Fruit fly (Drosophila melanogaster): ENCODE measurements around the gene Dyro.

The Dyro gene

dm6 chr3L:11278448-11279320 is 17.0 kb downstream of the Dyro start (continued):
- TF ChIP-seq fd3F (GFP tag; optimal IDR thresholded peaks at IDR 0.05) (peak; percentile 13), Dad (GFP tag; optimal IDR thresholded peaks at IDR 0.05) (no peak), C15 (GFP tag; IDR thresholded peaks at IDR 0.05) (peak; percentile 25; the same call in 1 of the 3 replicates), dmrt11E (tag; optimal IDR thresholded peaks at IDR 0.05) (peak; percentile 20), kni (GFP tag; optimal IDR thresholded peaks at IDR 0.05) (peak; percentile 2), CG9817 (tag; optimal IDR thresholded peaks at IDR 0.05) (no peak), oc (tag; optimal IDR thresholded peaks at IDR 0.05) (no peak), CG5953 (GFP tag; IDR thresholded peaks at IDR 0.05) (peak; percentile 50; the same call in 1 of the 2 replicates), Hand (GFP tag; optimal IDR thresholded peaks at IDR 0.05) (peak; percentile 27), Dfd (GFP tag; optimal IDR thresholded peaks at IDR 0.05) (no peak), CG18599 (GFP tag; optimal IDR thresholded peaks at IDR 0.05) (no peak), schlank (tag; optimal IDR thresholded peaks at IDR 0.05) (peak; percentile 5), Med (GFP tag) (peak; percentile 63), CG11456 (GFP tag; IDR thresholded peaks at IDR 0.05) (peak; percentile 71; the same call in 2 of the 3 replicates), cwo (GFP tag; optimal IDR thresholded peaks at IDR 0.05) (peak; percentile 80), rib (GFP tag; IDR thresholded peaks at IDR 0.05) (0 out of 2 replicates have a peak, but pooled peaks have one; percentile 41), slbo (GFP tag; IDR thresholded peaks at IDR 0.05) (peak; percentile 61; the same call in 1 of the 2 replicates), MESR4 (GFP tag; optimal IDR thresholded peaks at IDR 0.05) (no peak), crc (GFP tag; optimal IDR thresholded peaks at IDR 0.05) (no peak), CG1647 (GFP tag; optimal IDR thresholded peaks at IDR 0.05) (no peak), Hey (tag; optimal IDR thresholded peaks at IDR 0.05) (peak; percentile 22), grau (tag; optimal IDR thresholded peaks at IDR 0.05) (peak; percentile 55), al (GFP tag; IDR thresholded peaks at IDR 0.05) (peak; percentile 8; the same call in 1 of the 2 replicates), CG15269 (tag; optimal IDR thresholded peaks at IDR 0.05) (peak; percentile 54), CG12391 (tag; optimal IDR thresholded peaks at IDR 0.05) (peak; percentile 45), org-1 (GFP tag; optimal IDR thresholded peaks at IDR 0.05) (no peak), CG10462 (GFP tag; optimal IDR thresholded peaks at IDR 0.05) (no peak), Oli (tag; optimal IDR thresholded peaks at IDR 0.05) (peak; percentile 61), hbn (GFP tag; IDR thresholded peaks at IDR 0.05; ENCODE audit: partially characterized antibody) (no peak), dati (GFP tag; IDR thresholded peaks at IDR 0.05) (peak; percentile 40; the same call in 1 of the 2 replicates), PHDP (tag; optimal IDR thresholded peaks at IDR 0.05) (peak; percentile 46), Sox102F (GFP tag; optimal IDR thresholded peaks at IDR 0.05) (peak; percentile 52), CG9932 (GFP tag; IDR thresholded peaks at IDR 0.05) (peak; percentile 41), CG30403 (GFP tag; optimal IDR thresholded peaks at IDR 0.05) (peak; percentile 38), CG10209 (GFP tag; optimal IDR thresholded peaks at IDR 0.05) (peak; percentile 31), chn (GFP tag; optimal IDR thresholded peaks at IDR 0.05) (no peak), CG4328 (GFP tag; optimal IDR thresholded peaks at IDR 0.05) (peak; percentile 10), CG16815 (GFP tag; optimal IDR thresholded peaks at IDR 0.05) (peak; percentile 29), CG17568 (GFP tag; optimal IDR thresholded peaks at IDR 0.05) (no peak), lab (GFP tag; optimal IDR thresholded peaks at IDR 0.05) (peak; percentile 12), CG2129 (GFP tag; IDR thresholded peaks at IDR 0.05; ENCODE audit: partially characterized antibody) (no peak), HLH3B (GFP tag; IDR thresholded peaks at IDR 0.05) (peak; percentile 20; the same call in 1 of the 2 replicates), CG13424 (tag; optimal IDR thresholded peaks at IDR 0.05) (peak; percentile 39), Ravus (GFP tag; IDR thresholded peaks at IDR 0.05) (no peak), CG15514 (GFP tag; optimal IDR thresholded peaks at IDR 0.05) (peak; percentile 16), z (GFP tag; IDR thresholded peaks at IDR 0.05) (no peak), Lpt (GFP tag; optimal IDR thresholded peaks at IDR 0.05) (no peak)

All from whole organism, embryonic.